Worm (Caenorhabditis elegans): Measurements from ENCODE around the gene swsn-3.

Gene swsn-3

DNA sequence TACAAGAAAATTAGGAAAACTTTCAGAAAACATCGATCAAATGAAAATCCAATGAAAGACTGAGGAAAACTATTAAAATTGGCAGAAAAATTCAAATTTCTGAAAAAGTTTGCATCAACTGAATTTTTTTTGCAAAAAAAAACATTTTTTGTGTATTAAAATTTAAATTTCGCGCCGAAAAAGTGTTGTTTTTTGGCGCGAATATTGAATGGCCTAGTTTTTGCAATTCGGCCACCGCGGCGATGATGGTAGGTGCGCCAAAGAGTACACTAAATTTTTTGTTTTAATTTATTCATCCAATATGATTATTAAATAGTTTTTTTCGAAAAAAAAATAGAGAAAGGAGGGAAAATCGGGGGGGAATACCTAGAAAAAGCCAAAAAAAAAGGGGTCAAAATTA, 599 bp upstream of the swsn-3 start:
- TF ChIP-seq tbx-7 (tag; optimal IDR thresholded peaks at IDR 0.05) (no peak), unc-55 (GFP tag; optimal IDR thresholded peaks at IDR 0.05) (no peak), fkh-10 (GFP tag; optimal IDR thresholded peaks at IDR 0.05) (no peak), ama-1 (optimal IDR thresholded peaks at IDR 0.05) (no peak), madf-2 (tag; optimal IDR thresholded peaks at IDR 0.05) (no peak), F13H6.1 (tag; optimal IDR thresholded peaks at IDR 0.05) (no peak), lim-6 (tag; optimal IDR thresholded peaks at IDR 0.05) (no peak), unc-86 (tag; optimal IDR thresholded peaks at IDR 0.05) (no peak), C08G9.2 (tag; optimal IDR thresholded peaks at IDR 0.05) (no peak), pax-1 (tag; optimal IDR thresholded peaks at IDR 0.05) (no peak), ztf-16 (tag; optimal IDR thresholded peaks at IDR 0.05) (no peak), elt-4 (tag; optimal IDR thresholded peaks at IDR 0.05) (no peak), lin-11 (tag; optimal IDR thresholded peaks at IDR 0.05) (no peak), gmeb-2 (tag; optimal IDR thresholded peaks at IDR 0.05) (no peak), nhr-232 (tag; optimal IDR thresholded peaks at IDR 0.05) (no peak)

DNA sequence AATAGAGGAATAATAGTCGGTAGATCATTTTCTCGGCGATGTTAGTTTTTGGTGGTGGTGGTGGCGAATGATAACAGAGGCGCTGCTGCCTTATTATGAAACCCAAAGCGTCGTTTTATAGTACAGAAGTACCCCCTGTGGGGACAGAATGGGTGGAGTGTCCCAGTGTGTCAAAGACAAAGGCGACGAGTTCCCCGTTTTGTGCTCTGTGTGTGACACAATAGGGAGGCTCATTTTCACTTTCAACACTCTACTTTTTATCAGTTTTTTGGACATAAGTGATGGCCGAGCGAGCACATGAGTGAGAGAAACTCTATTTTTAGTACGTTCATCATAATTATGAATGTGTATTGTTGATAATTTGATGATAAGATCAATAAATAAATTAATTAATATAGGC, 7.8 kb downstream of the swsn-3 start, which contains the start of gene pho-9:
TSS of gene pho-9 (minus strand) at position 91 of the 400 bp plus-strand sequence.
- TF ChIP-seq hlh-30 (tag; optimal IDR thresholded peaks at IDR 0.05; ENCODE audit: insufficient read depth) (no peak), ceh-14 (tag; optimal IDR thresholded peaks at IDR 0.05) (no peak), T23F11.4 (GFP tag; optimal IDR thresholded peaks at IDR 0.05) (no peak), hlh-13 (GFP tag; optimal IDR thresholded peaks at IDR 0.05) (no peak), ceh-22 (tag; optimal IDR thresholded peaks at IDR 0.05) (no peak), ceh-18 (tag; optimal IDR thresholded peaks at IDR 0.05) (no peak), elt-2 (tag; optimal IDR thresholded peaks at IDR 0.05) (peak; percentile 50), ceh-6 (GFP tag; optimal IDR thresholded peaks at IDR 0.05) (no peak)

DNA sequence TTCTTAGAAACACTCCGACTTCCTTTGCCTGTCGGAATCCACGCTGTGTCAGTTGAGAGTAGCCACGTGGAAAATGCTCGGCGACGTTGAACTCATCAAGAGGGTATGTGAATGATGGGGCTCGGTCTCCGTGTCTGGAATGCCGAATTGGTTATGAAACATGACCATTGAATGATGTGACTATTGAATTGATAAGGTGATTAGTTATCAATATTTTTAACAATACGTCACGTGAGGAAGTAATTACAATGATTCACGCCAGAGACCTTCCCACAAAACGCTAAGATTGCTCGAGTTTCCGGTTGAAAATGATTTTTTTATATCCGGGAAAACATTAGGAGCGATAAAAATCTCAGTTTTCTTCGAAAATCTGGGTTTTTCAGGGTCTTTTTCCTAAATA, 9.2 kb downstream of the swsn-3 start:
- TF ChIP-seq ceh-34 (tag; optimal IDR thresholded peaks at IDR 0.05) = no peak
- no peak for TF ChIP-seq unc-86 (tag; optimal IDR thresholded peaks at IDR 0.05)
- no peak for TF ChIP-seq odd-2 (tag; optimal IDR thresholded peaks at IDR 0.05)
- TF ChIP-seq npax-4 (tag; optimal IDR thresholded peaks at IDR 0.05) = no peak
- no peak for TF ChIP-seq ceh-18 (tag; optimal IDR thresholded peaks at IDR 0.05)
- no peak for TF ChIP-seq unc-3 (GFP tag; conservative IDR thresholded peaks at IDR 0.05)
- no peak for TF ChIP-seq unc-3 (tag; optimal IDR thresholded peaks at IDR 0.05)

DNA sequence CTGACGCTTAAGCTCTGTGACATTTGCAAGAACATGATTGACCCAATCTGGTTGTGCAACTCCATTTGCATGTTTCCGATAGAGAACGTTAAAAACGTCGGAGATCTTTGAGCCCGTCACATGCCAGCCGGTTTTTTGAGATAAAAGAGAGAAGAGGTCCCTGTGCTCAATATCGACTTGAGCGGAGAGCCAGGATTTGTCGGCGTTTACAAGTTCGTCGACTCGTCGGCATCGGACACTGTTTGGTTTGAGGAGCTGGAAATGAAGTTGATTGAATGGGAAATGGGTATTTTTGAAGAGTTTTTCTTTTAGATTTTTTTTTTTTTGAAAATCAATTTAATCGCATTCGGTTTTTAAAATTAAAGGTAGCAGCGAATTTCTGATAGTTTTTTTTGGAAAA, 10.4 kb downstream of the swsn-3 start:
- no peak for TF ChIP-seq sdc-2 (tag; optimal IDR thresholded peaks at IDR 0.05)
- TF ChIP-seq K02D7.2 (tag; optimal IDR thresholded peaks at IDR 0.05) = no peak
- no peak for TF ChIP-seq ref-2 (tag; optimal IDR thresholded peaks at IDR 0.05)
- TF ChIP-seq ceh-18 (tag; optimal IDR thresholded peaks at IDR 0.05) = no peak
- TF ChIP-seq mec-3 (tag; optimal IDR thresholded peaks at IDR 0.05; ENCODE audit: borderline replicate concordance) = no peak
- TF ChIP-seq ahr-1 (tag; optimal IDR thresholded peaks at IDR 0.05) = no peak
- no peak for TF ChIP-seq pha-2 (tag; optimal IDR thresholded peaks at IDR 0.05)
- TF ChIP-seq pax-1 (tag; optimal IDR thresholded peaks at IDR 0.05) = no peak
- TF ChIP-seq ets-4 (tag; optimal IDR thresholded peaks at IDR 0.05) = no peak
- no peak for TF ChIP-seq nfya-1 (tag; optimal IDR thresholded peaks at IDR 0.05)
- TF ChIP-seq elt-2 (tag; optimal IDR thresholded peaks at IDR 0.05) = no peak
- no peak for TF ChIP-seq madf-2 (tag; optimal IDR thresholded peaks at IDR 0.05)
- TF ChIP-seq unc-55 (GFP tag; optimal IDR thresholded peaks at IDR 0.05) = no peak
- TF ChIP-seq dve-1 (tag; optimal IDR thresholded peaks at IDR 0.05) = no peak
- TF ChIP-seq elt-4 (tag; optimal IDR thresholded peaks at IDR 0.05) = no peak
- TF ChIP-seq ceh-9 (tag; optimal IDR thresholded peaks at IDR 0.05) = no peak
- TF ChIP-seq ceh-6 (GFP tag; optimal IDR thresholded peaks at IDR 0.05) = no peak

Measured in whole organism, late embryonic.